Fruit fly (Drosophila melanogaster) whole organism, embryonic: Measurements from ENCODE around the gene fd96Ca.

ENCODE experiments used
- ATbp ChIP-seq: fragments of 200-800 bp; sonication (Bioruptor generic); optimal IDR thresholded peaks from 2 replicates; lab custom pipeline; 2017; ENCODE audit warnings: missing biosample characterization, mild to moderate bottlenecking, missing genetic modification characterization, missing genetic modification reagents
- Atf-2 ChIP-seq: fragments of 200-800 bp; sonication (Bioruptor generic); optimal IDR thresholded peaks from 2 replicates; lab custom pipeline; 2016; ENCODE audit warnings: missing biosample characterization, missing genetic modification characterization
- CG10274 ChIP-seq: fragments of 200-800 bp; sonication (Bioruptor generic); optimal IDR thresholded peaks from 3 replicates; lab custom pipeline; 2017; ENCODE audit warnings: missing biosample characterization, mild to moderate bottlenecking, missing genetic modification characterization
- CG10979 ChIP-seq: fragments of 200-800 bp; sonication (Bioruptor generic); optimal IDR thresholded peaks from 2 replicates; lab custom pipeline; 2018; ENCODE audit warnings: missing biosample characterization, mild to moderate bottlenecking, missing genetic modification characterization, moderate library complexity
- CG12104 ChIP-seq: fragments of 200-800 bp; sonication (Bioruptor generic); optimal IDR thresholded peaks from 3 replicates; lab custom pipeline; 2016; ENCODE audit warnings: missing biosample characterization, missing genetic modification characterization
- CG13894 ChIP-seq: fragments of 200-800 bp; sonication (Bioruptor generic); optimal IDR thresholded peaks from 3 replicates; lab custom pipeline; 2018; ENCODE audit warnings: missing biosample characterization, mild to moderate bottlenecking, missing genetic modification characterization, moderate library complexity
- CG14860 ChIP-seq: fragments of 200-800 bp; sonication (Bioruptor generic); IDR thresholded peaks from 3 replicates; pipeline ENCODE4 v1.3.6; 2022; ENCODE audit warnings: missing biosample characterization, missing genetic modification characterization; ENCODE audit not compliant: partially characterized antibody
- CG15269 ChIP-seq: fragments of 200-800 bp; sonication (Bioruptor generic); optimal IDR thresholded peaks from 2 replicates; lab custom pipeline; 2018; ENCODE audit warnings: missing biosample characterization, mild to moderate bottlenecking, missing genetic modification characterization, moderate library complexity
- CG1603 ChIP-seq: fragments of 200-800 bp; sonication (Bioruptor generic); optimal IDR thresholded peaks from 2 replicates; lab custom pipeline; 2019; ENCODE audit warnings: missing biosample characterization, mild to moderate bottlenecking, missing genetic modification characterization, moderate library complexity
- CG16779 ChIP-seq: fragments of 200-800 bp; sonication (Bioruptor generic); IDR thresholded peaks from 2 replicates; pipeline ENCODE4 v1.3.6; 2022; ENCODE audit warnings: missing biosample characterization, missing genetic modification characterization
- CG17328 ChIP-seq: fragments of 200-800 bp; sonication (Bioruptor generic); IDR thresholded peaks from 2 replicates; pipeline ENCODE4 v1.3.6; 2022; ENCODE audit warnings: missing biosample characterization, missing genetic modification characterization
- CG17912 ChIP-seq: fragments of 200-800 bp; sonication (Bioruptor generic); optimal IDR thresholded peaks from 2 replicates; lab custom pipeline; 2018; ENCODE audit warnings: missing biosample characterization, mild to moderate bottlenecking, missing genetic modification characterization
- CG18476 ChIP-seq: fragments of 200-800 bp; sonication (Bioruptor generic); optimal IDR thresholded peaks from 2 replicates; lab custom pipeline; 2016; ENCODE audit warnings: missing biosample characterization, mild to moderate bottlenecking, missing genetic modification characterization
- CG2202 ChIP-seq: fragments of 200-800 bp; sonication (Bioruptor generic); optimal IDR thresholded peaks from 2 replicates; lab custom pipeline; 2018; ENCODE audit warnings: missing biosample characterization, mild to moderate bottlenecking, missing genetic modification characterization
- CG33557 ChIP-seq: fragments of 200-800 bp; sonication (Bioruptor generic); optimal IDR thresholded peaks from 2 replicates; lab custom pipeline; 2019; ENCODE audit warnings: missing biosample characterization, mild to moderate bottlenecking, missing genetic modification characterization, moderate library complexity
- CG3407 ChIP-seq: fragments of 200-800 bp; sonication (Bioruptor generic); optimal IDR thresholded peaks from 2 replicates; lab custom pipeline; 2018; ENCODE audit warnings: missing biosample characterization, mild to moderate bottlenecking, missing genetic modification characterization
- CG4820 ChIP-seq: fragments of 200-800 bp; sonication (Bioruptor generic); optimal IDR thresholded peaks from 3 replicates; lab custom pipeline; 2016; ENCODE audit warnings: missing biosample characterization, missing genetic modification characterization
- CG8765 ChIP-seq: fragments of 200-800 bp; sonication (Bioruptor generic); IDR thresholded peaks from 2 replicates; pipeline ENCODE4 v1.3.6; 2022; ENCODE audit warnings: missing biosample characterization, missing genetic modification characterization
- CG8924 ChIP-seq: fragments of 200-800 bp; optimal IDR thresholded peaks from 3 replicates; lab custom pipeline; 2019; ENCODE audit warnings: missing biosample characterization, mild to moderate bottlenecking, missing genetic modification characterization, moderate library complexity
- CG9215 ChIP-seq: fragments of 200-800 bp; sonication (Bioruptor generic); IDR thresholded peaks from 2 replicates; pipeline ENCODE4 v1.3.6; 2022; ENCODE audit warnings: missing biosample characterization, missing genetic modification characterization
- Chrac-16 ChIP-seq: fragments of 200-800 bp; sonication (Bioruptor generic); optimal IDR thresholded peaks from 3 replicates; lab custom pipeline; 2016; ENCODE audit warnings: missing biosample characterization, missing genetic modification characterization
- D19A ChIP-seq: fragments of 200-800 bp; optimal IDR thresholded peaks from 3 replicates; lab custom pipeline; 2019; ENCODE audit warnings: missing biosample characterization, mild to moderate bottlenecking, missing genetic modification characterization, moderate library complexity
- Dip2 ChIP-seq: fragments of 200-800 bp; sonication (Bioruptor generic); IDR thresholded peaks from 2 replicates; pipeline ENCODE4 v1.3.6; 2022; ENCODE audit warnings: missing biosample characterization, missing genetic modification characterization
- Doc3 ChIP-seq: fragments of 200-800 bp; sonication (Bioruptor generic); IDR thresholded peaks from 3 replicates; pipeline ENCODE4 v1.3.6; 2022; ENCODE audit warnings: missing biosample characterization, missing genetic modification characterization; ENCODE audit not compliant: partially characterized antibody
- Eip74EF ChIP-seq, 2 experiments: fragments of 200-800 bp in 1 of 2; fragments of >200 bp in 1 of 2; sonication (Bioruptor generic) in 1 of 2; optimal IDR thresholded peaks; 2 replicates each; lab custom pipeline; 2017 to 2019; ENCODE audit warnings: missing biosample characterization in 2 of 2, missing genetic modification characterization in 2 of 2, mild to moderate bottlenecking in 1 of 2, moderate library complexity in 1 of 2
- Gug ChIP-seq: fragments of 200-800 bp; sonication (Bioruptor generic); IDR thresholded peaks from 4 replicates; pipeline ENCODE4 v1.3.6; 2022; ENCODE audit warnings: missing biosample characterization, missing genetic modification characterization
- NK7.1 ChIP-seq: fragments of 200-800 bp; sonication (Bioruptor generic); optimal IDR thresholded peaks from 3 replicates; lab custom pipeline; 2016; ENCODE audit warnings: missing biosample characterization, missing genetic modification characterization
- Rx ChIP-seq: fragments of 200-800 bp; sonication (Bioruptor generic); IDR thresholded peaks from 2 replicates; pipeline ENCODE4 v1.3.6; 2022; ENCODE audit warnings: missing biosample characterization, missing genetic modification characterization
- Six4 ChIP-seq: fragments of 200-800 bp; sonication (Bioruptor generic); optimal IDR thresholded peaks from 2 replicates; lab custom pipeline; 2016; ENCODE audit warnings: missing biosample characterization, missing genetic modification characterization
- Taf1 ChIP-seq: fragments of 200-800 bp; sonication (Bioruptor generic); IDR thresholded peaks from 2 replicates; pipeline ENCODE4 v1.3.6; 2022; ENCODE audit warnings: missing biosample characterization, missing genetic modification characterization
- Trl ChIP-seq, 3 experiments: fragments of >200 bp in 2 of 3; fragments of 200-800 bp in 1 of 3; sonication (Bioruptor generic) in 1 of 3; optimal IDR thresholded peaks; 2 replicates in 1 of 3; 3 replicates in 2 of 3; lab custom pipeline; 2016 to 2017; ENCODE audit warnings: missing biosample characterization in 1 of 3, missing genetic modification characterization in 1 of 3
- Vsx1 ChIP-seq: fragments of 200-800 bp; sonication (Bioruptor generic); optimal IDR thresholded peaks from 2 replicates; lab custom pipeline; 2017; ENCODE audit warnings: missing biosample characterization, mild to moderate bottlenecking, missing genetic modification characterization, missing genetic modification reagents
- Xbp1 ChIP-seq: fragments of 200-800 bp; sonication (Bioruptor generic); optimal IDR thresholded peaks from 3 replicates; lab custom pipeline; 2016; ENCODE audit warnings: missing biosample characterization, mild to moderate bottlenecking, missing genetic modification characterization
- ac ChIP-seq: fragments of 200-800 bp; sonication (Bioruptor generic); optimal IDR thresholded peaks from 3 replicates; lab custom pipeline; 2017; ENCODE audit warnings: missing biosample characterization, mild to moderate bottlenecking, missing genetic modification characterization
- az2 ChIP-seq: fragments of 200-800 bp; sonication (Bioruptor generic); optimal IDR thresholded peaks from 3 replicates; lab custom pipeline; 2016; ENCODE audit warnings: missing biosample characterization, missing genetic modification characterization
- chif ChIP-seq, 2 experiments: fragments of 200-800 bp; sonication (Bioruptor generic); optimal IDR thresholded peaks; 3 replicates each; lab custom pipeline; 2016; ENCODE audit warnings: missing biosample characterization in 2 of 2, missing genetic modification characterization in 2 of 2
- emc ChIP-seq: fragments of 200-800 bp; sonication (Bioruptor generic); optimal IDR thresholded peaks from 2 replicates; lab custom pipeline; 2016; ENCODE audit warnings: missing biosample characterization, missing genetic modification characterization
- fd96Cb ChIP-seq: fragments of 200-800 bp; sonication (Bioruptor generic); optimal IDR thresholded peaks from 2 replicates; lab custom pipeline; 2018; ENCODE audit warnings: missing biosample characterization, mild to moderate bottlenecking, missing genetic modification characterization, moderate library complexity
- grn ChIP-seq: fragments of 200-800 bp; sonication (Bioruptor generic); optimal IDR thresholded peaks from 3 replicates; lab custom pipeline; 2017; ENCODE audit warnings: missing biosample characterization, missing genetic modification characterization
- hth ChIP-seq: fragments of >200 bp; optimal IDR thresholded peaks from 2 replicates; lab custom pipeline; 2017; ENCODE audit warnings: inconsistent platforms
- luna ChIP-seq: fragments of 200-800 bp; sonication (Bioruptor generic); optimal IDR thresholded peaks from 2 replicates; lab custom pipeline; 2016; ENCODE audit warnings: missing biosample characterization, missing genetic modification characterization
- maf-S ChIP-seq: fragments of 200-800 bp; sonication (Bioruptor generic); optimal IDR thresholded peaks from 2 replicates; lab custom pipeline; 2016; ENCODE audit warnings: missing biosample characterization, missing genetic modification characterization
- mirr ChIP-seq: fragments of 200-800 bp; sonication (Bioruptor generic); optimal IDR thresholded peaks from 3 replicates; lab custom pipeline; 2018; ENCODE audit warnings: missing biosample characterization, mild to moderate bottlenecking, missing genetic modification characterization
- nau ChIP-seq: fragments of 200-800 bp; sonication (Bioruptor generic); optimal IDR thresholded peaks from 3 replicates; lab custom pipeline; 2017; ENCODE audit warnings: missing biosample characterization, mild to moderate bottlenecking, missing genetic modification characterization, missing genetic modification reagents
- pan ChIP-seq, 4 experiments: fragments of >200 bp in 3 of 4; fragments of 200-800 bp in 1 of 4; sonication (Bioruptor generic) in 1 of 4; optimal IDR thresholded peaks in 3 of 4; IDR thresholded peaks in 1 of 4; 2 replicates each; pipeline versions ENCODE4 v1.3.6 to Lab custom; 2017 to 2022; ENCODE audit warnings: missing biosample characterization in 2 of 4, missing genetic modification characterization in 2 of 4, mixed read lengths in 1 of 4
- scrt ChIP-seq: fragments of 200-800 bp; sonication (Bioruptor generic); optimal IDR thresholded peaks from 2 replicates; lab custom pipeline; 2018; ENCODE audit warnings: missing biosample characterization, mild to moderate bottlenecking, missing genetic modification characterization, moderate library complexity
- seq ChIP-seq: fragments of 200-800 bp; sonication (Bioruptor generic); IDR thresholded peaks from 2 replicates; pipeline ENCODE4 v1.3.6; 2022; ENCODE audit warnings: missing biosample characterization, missing genetic modification characterization
- sim ChIP-seq: fragments of 200-800 bp; sonication (Bioruptor generic); IDR thresholded peaks from 2 replicates; pipeline ENCODE4 v1.3.6; 2022; ENCODE audit warnings: missing biosample characterization, missing genetic modification characterization
- tio ChIP-seq: fragments of 200-800 bp; sonication (Bioruptor generic); optimal IDR thresholded peaks from 2 replicates; lab custom pipeline; 2017; ENCODE audit warnings: missing biosample characterization, missing genetic modification characterization, inconsistent platforms
- zen2 ChIP-seq: fragments of 200-800 bp; sonication (Bioruptor generic); IDR thresholded peaks from 3 replicates; pipeline ENCODE4 v1.3.6; 2022; ENCODE audit warnings: missing biosample characterization, missing genetic modification characterization; ENCODE audit not compliant: partially characterized antibody

The fd96Ca gene

DNA sequence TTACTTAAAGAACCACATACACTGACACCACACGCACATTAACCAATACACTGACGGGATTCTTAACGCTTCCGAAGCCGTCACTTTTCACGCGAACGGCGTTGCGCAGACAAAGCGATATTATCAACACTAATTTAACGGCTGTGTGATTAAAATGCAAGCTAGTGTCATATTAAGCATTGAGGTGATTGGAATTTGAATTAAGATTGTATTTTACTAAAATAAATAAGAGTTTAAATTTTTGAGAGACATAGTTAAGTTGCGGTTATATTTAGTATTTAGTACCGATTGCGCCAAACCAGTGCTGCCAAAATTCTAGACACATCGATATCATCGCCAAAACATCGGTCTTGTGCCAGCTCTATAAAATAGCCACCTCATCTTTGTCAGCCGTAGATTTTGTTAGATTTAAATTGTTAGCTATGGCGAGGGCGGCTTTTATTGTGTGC is 43.4 kb upstream of the fd96Ca start, which contains the start of the genes Ythdf and bai (continued):
- TF ChIP-seq grn: no peak
- TF ChIP-seq Atf-2 (GFP tag; lab: Kevin White, UChicago): no peak
- no peak for TF ChIP-seq nau (GFP tag; lab: Kevin White, UChicago)
- TF ChIP-seq CG17912: no peak
- no peak for TF ChIP-seq CG17328 (GFP tag; lab: Robert Waterston, UW)
- no peak for TF ChIP-seq CG10274 (GFP tag; lab: Kevin White, UChicago)
- no peak for TF ChIP-seq seq (GFP tag; lab: Robert Waterston, UW)
- TF ChIP-seq CG3407 (GFP tag; lab: Kevin White, UChicago): no peak
- peak; percentile 86 for TF ChIP-seq CG14860 (GFP tag; lab: Robert Waterston, UW)
- no peak for TF ChIP-seq Eip74EF (GFP tag; optimal IDR thresholded peaks at IDR 0.05; lab: Kevin White, UChicago)
- no peak for TF ChIP-seq CG15269 (tag; lab: Kevin White, UChicago)
- TF ChIP-seq ATbp: no peak
- TF ChIP-seq Trl (optimal IDR thresholded peaks at IDR 0.05; lab: Kevin White, UChicago): no peak
- TF ChIP-seq Trl (GFP tag; optimal IDR thresholded peaks at IDR 0.05; lab: Kevin White, UChicago): peak; percentile 31
- TF ChIP-seq CG9215 (GFP tag; lab: Robert Waterston, UW): no peak; the same call in 1 of the 2 replicates
- TF ChIP-seq Xbp1 (GFP tag; lab: Kevin White, UChicago): peak; percentile 65
- no peak for TF ChIP-seq Gug (GFP tag; lab: Robert Waterston, UW)
- TF ChIP-seq CG8924 (tag; lab: Kevin White, UChicago): no peak
- peak; percentile 41 for TF ChIP-seq CG18476 (GFP tag; lab: Kevin White, UChicago)
- peak; percentile 60 for TF ChIP-seq Doc3 (GFP tag; lab: Robert Waterston, UW)
- no peak for TF ChIP-seq CG4820
- no peak for TF ChIP-seq NK7.1 (GFP tag; lab: Kevin White, UChicago)
- TF ChIP-seq sim (GFP tag; lab: Robert Waterston, UW): no peak
- peak; percentile 43 for TF ChIP-seq maf-S (GFP tag; lab: Kevin White, UChicago)
- TF ChIP-seq pan (optimal IDR thresholded peaks at IDR 0.05; lab: Kevin White, UChicago): no peak
- no peak for TF ChIP-seq pan (GFP tag; optimal IDR thresholded peaks at IDR 0.05 in 1 of 2, IDR thresholded peaks at IDR 0.05 in 1 of 2)
- TF ChIP-seq luna: no peak
- no peak for TF ChIP-seq Six4 (GFP tag; lab: Kevin White, UChicago)
- TF ChIP-seq Chrac-16 (GFP tag; lab: Kevin White, UChicago): peak; percentile 25
- TF ChIP-seq D19A (tag; lab: Kevin White, UChicago): no peak
- peak; percentile 47 for TF ChIP-seq CG33557
- TF ChIP-seq CG8765: no peak
- no peak for TF ChIP-seq ac
- peak; percentile 1 for TF ChIP-seq CG10979 (tag; lab: Kevin White, UChicago)
- TF ChIP-seq zen2 (GFP tag; lab: Robert Waterston, UW): no peak; the same call in 1 of the 3 replicates
- no peak for TF ChIP-seq CG16779 (GFP tag; lab: Robert Waterston, UW)
- no peak for TF ChIP-seq fd96Cb
- no peak for TF ChIP-seq CG12104
- TF ChIP-seq mirr (GFP tag; lab: Kevin White, UChicago): no peak
- no peak for TF ChIP-seq Dip2 (GFP tag; lab: Robert Waterston, UW)
- TF ChIP-seq chif (GFP tag; optimal IDR thresholded peaks at IDR 0.05; lab: Kevin White, UChicago): peak in 1 of 2 experiments; percentile 18
- no peak for TF ChIP-seq scrt (GFP tag; lab: Kevin White, UChicago)
- TF ChIP-seq Vsx1 (GFP tag; lab: Kevin White, UChicago): no peak
- TF ChIP-seq tio (GFP tag; lab: Kevin White, UChicago): no peak
- no peak for TF ChIP-seq CG1603
- no peak for TF ChIP-seq Taf1 (GFP tag; lab: Robert Waterston, UW)
- peak; percentile 15 for TF ChIP-seq az2 (GFP tag; lab: Kevin White, UChicago)
- TF ChIP-seq hth: no peak
- no peak for TF ChIP-seq CG13894 (tag; lab: Kevin White, UChicago)
- no peak for TF ChIP-seq Rx (GFP tag; lab: Robert Waterston, UW)
- TF ChIP-seq emc: no peak
- TF ChIP-seq CG2202 (tag; lab: Kevin White, UChicago): no peak
